Fruit fly (Drosophila melanogaster): ENCODE results near the gene CG9760.

CG9760 gene

DNA sequence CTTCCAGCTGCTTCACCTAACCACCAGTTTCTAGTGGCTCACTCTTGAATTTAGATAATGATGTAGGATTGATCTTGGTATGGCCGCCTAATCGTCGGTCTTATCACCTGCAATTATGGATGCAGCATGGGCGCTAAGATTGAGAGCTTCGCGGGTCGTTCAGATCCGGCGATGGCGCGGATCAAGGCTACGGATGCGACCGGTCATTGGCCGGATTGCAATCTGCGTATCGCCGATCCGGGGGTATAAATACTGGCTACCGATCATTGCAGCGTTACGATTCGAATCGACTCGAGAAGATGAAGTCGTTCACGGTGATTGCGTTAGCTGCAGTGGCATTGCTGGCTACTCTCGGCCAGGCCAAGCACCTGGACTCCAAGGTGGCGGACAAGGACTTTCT, 34.4 kb downstream of the CG9760 start, which contains the start of gene Lsp2:
Lsp2 (plus strand) TSS at position 283 of the 400 bp plus-strand sequence.
- TF ChIP-seq CG32121 (GFP tag; IDR thresholded peaks at IDR 0.05), result no peak
- TF ChIP-seq EcR (GFP tag; optimal IDR thresholded peaks at IDR 0.05), result peak; percentile 40

- no peak for TF ChIP-seq EcR (GFP tag; optimal IDR thresholded peaks at IDR 0.05)
- TF ChIP-seq CG32121 (GFP tag; IDR thresholded peaks at IDR 0.05), result no peak
- no peak for TF ChIP-seq Snoo (tag; optimal IDR thresholded peaks at IDR 0.05)
- no peak for TF ChIP-seq CG34367 (tag; optimal IDR thresholded peaks at IDR 0.05)
- TF ChIP-seq CG12605 (GFP tag; IDR thresholded peaks at IDR 0.05), result no peak
- no peak for TF ChIP-seq Pif1A (GFP tag; optimal IDR thresholded peaks at IDR 0.05)
- no peak for TF ChIP-seq CG14655 (GFP tag; optimal IDR thresholded peaks at IDR 0.05)
- TF ChIP-seq D1 (tag; optimal IDR thresholded peaks at IDR 0.05), result no peak
- no peak for TF ChIP-seq rn (GFP tag; IDR thresholded peaks at IDR 0.05)
- no peak for TF ChIP-seq Pif1B (GFP tag; optimal IDR thresholded peaks at IDR 0.05)
- no peak for TF ChIP-seq Ets98B (GFP tag; IDR thresholded peaks at IDR 0.05)
Measured at dm6 chr3L:12127294-12128029, 36.1 kb downstream of the CG9760 start, which contains the start of the genes Ir68b and CG34241. Gene Ir68b (minus strand): TSS chr3L:12127394. Gene CG34241 (plus strand): TSS chr3L:12127979.

DNA sequence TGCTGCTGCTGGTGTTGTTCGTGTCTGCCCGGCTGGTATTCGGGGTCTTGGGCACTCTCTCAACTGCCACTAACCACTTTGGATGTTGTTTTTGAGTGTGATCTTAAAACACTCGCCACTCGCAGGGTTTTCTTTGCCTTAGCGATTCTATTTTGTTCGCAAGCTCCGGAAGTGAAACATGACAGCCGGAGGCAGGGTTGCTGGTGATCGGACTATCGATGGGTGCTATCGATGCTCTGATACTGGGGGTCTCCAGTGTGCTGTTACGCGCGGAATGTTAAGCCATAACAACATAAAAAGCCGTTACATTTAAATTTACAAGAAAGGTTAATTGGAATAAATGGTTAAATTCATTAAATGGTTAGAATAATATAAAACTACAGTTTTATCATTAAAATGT, 38.6 kb downstream of the CG9760 start, which contains the start of gene yps:
yps (minus strand) TSS at position 176 of the 400 bp plus-strand sequence.
- no peak for TF ChIP-seq D1 (tag; optimal IDR thresholded peaks at IDR 0.05)
- peak; percentile 64 for TF ChIP-seq CG8159 (tag; optimal IDR thresholded peaks at IDR 0.05)
- TF ChIP-seq CG15710 (tag; optimal IDR thresholded peaks at IDR 0.05), result peak; percentile 65
- peak; percentile 94 for TF ChIP-seq CG4496 (GFP tag; IDR thresholded peaks at IDR 0.05)
- TF ChIP-seq gl (tag; optimal IDR thresholded peaks at IDR 0.05), result peak; percentile 75
- peak; percentile 79 for TF ChIP-seq CG34367 (tag; optimal IDR thresholded peaks at IDR 0.05)
- peak; percentile 76 for TF ChIP-seq Ets98B (GFP tag; IDR thresholded peaks at IDR 0.05)
- TF ChIP-seq CG8301 (tag; optimal IDR thresholded peaks at IDR 0.05), result peak; percentile 57
- peak; percentile 76 for TF ChIP-seq fd96Ca (GFP tag; IDR thresholded peaks at IDR 0.05)
- no peak for TF ChIP-seq EcR (GFP tag; optimal IDR thresholded peaks at IDR 0.05)
- TF ChIP-seq CG10348 (GFP tag; IDR thresholded peaks at IDR 0.05), result no peak
- TF ChIP-seq Pif1A (GFP tag; optimal IDR thresholded peaks at IDR 0.05), result peak; percentile 88
- TF ChIP-seq CG17806 (tag; optimal IDR thresholded peaks at IDR 0.05), result peak; percentile 56
- no peak for TF ChIP-seq rn (GFP tag; IDR thresholded peaks at IDR 0.05)
- peak; percentile 93 for TF ChIP-seq Snoo (tag; optimal IDR thresholded peaks at IDR 0.05)
- TF ChIP-seq CG13204 (GFP tag; optimal IDR thresholded peaks at IDR 0.05), result peak; percentile 81
- TF ChIP-seq CG14655 (GFP tag; optimal IDR thresholded peaks at IDR 0.05), result no peak
- peak; percentile 80 for TF ChIP-seq Pif1B (GFP tag; optimal IDR thresholded peaks at IDR 0.05)
- TF ChIP-seq CG9948 (tag; optimal IDR thresholded peaks at IDR 0.05), result peak; percentile 21
- TF ChIP-seq CG32121 (GFP tag; IDR thresholded peaks at IDR 0.05), result no peak
- peak; percentile 76 for TF ChIP-seq CG12605 (GFP tag; IDR thresholded peaks at IDR 0.05)

DNA sequence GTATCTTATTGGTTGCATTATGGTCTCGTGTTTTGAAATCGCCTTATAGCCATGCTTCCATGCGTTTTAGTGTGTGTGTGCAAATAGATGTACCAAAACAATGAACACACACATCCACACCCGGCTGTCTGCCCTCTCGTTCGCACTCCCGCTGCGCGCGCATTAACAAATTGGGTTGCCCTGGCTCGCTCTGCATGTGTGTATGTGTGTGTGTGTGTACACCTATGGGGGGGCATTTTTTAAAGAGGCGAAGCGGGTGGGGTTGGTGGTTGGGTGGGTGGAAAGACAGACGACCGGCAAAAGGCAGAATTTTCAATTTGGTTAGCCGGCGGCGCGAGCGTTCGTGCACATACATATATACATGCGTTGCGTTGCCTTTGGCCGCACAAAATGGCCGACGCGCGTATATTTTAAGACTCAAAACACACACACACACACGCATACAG, 39.4 kb downstream of the CG9760 start:
- TF ChIP-seq Ets98B (GFP tag; IDR thresholded peaks at IDR 0.05) (peak; percentile 57; the same call in 1 of the 2 replicates), CG15710 (tag; optimal IDR thresholded peaks at IDR 0.05) (peak; percentile 20), fd96Ca (GFP tag; IDR thresholded peaks at IDR 0.05) (peak; percentile 54; the same call in 1 of the 3 replicates), CG8301 (tag; optimal IDR thresholded peaks at IDR 0.05) (no peak), rn (GFP tag; IDR thresholded peaks at IDR 0.05) (no peak), CG10348 (GFP tag; IDR thresholded peaks at IDR 0.05) (no peak), CG12605 (GFP tag; IDR thresholded peaks at IDR 0.05) (0 out of 2 replicates have a peak, but pooled peaks have one; percentile 28), CG32121 (GFP tag; IDR thresholded peaks at IDR 0.05) (peak; percentile 64), EcR (GFP tag; optimal IDR thresholded peaks at IDR 0.05) (peak; percentile 50), CG8159 (tag; optimal IDR thresholded peaks at IDR 0.05) (peak; percentile 6), gl (tag; optimal IDR thresholded peaks at IDR 0.05) (peak; percentile 16), CG13204 (GFP tag; optimal IDR thresholded peaks at IDR 0.05) (peak; percentile 78), CG17806 (tag; optimal IDR thresholded peaks at IDR 0.05) (peak; percentile 3), CG34367 (tag; optimal IDR thresholded peaks at IDR 0.05) (peak; percentile 4)

DNA sequence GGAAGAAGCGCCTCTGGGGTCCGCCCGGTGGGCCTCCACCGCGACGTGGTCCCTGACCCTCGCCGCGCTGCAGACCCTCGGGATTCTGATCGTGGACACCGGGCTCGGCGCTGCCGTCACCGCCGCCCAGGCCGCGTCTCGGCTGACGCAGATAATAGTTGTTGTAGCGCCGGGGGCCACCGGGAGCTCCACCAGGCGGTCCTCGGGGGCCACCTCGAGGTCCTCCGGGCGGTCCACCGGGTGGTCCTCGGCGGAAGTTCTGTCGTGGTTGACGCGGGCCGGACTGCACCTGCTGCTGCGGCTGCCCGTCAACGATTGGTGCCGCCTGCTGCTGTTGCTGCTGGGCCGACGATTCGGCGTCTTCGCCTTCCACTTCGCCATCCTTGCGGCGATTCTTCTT, 40.6 kb downstream of the CG9760 start:
- TF ChIP-seq EcR (GFP tag; optimal IDR thresholded peaks at IDR 0.05) (no peak), CG10348 (GFP tag; IDR thresholded peaks at IDR 0.05) (no peak), rn (GFP tag; IDR thresholded peaks at IDR 0.05) (no peak)

DNA sequence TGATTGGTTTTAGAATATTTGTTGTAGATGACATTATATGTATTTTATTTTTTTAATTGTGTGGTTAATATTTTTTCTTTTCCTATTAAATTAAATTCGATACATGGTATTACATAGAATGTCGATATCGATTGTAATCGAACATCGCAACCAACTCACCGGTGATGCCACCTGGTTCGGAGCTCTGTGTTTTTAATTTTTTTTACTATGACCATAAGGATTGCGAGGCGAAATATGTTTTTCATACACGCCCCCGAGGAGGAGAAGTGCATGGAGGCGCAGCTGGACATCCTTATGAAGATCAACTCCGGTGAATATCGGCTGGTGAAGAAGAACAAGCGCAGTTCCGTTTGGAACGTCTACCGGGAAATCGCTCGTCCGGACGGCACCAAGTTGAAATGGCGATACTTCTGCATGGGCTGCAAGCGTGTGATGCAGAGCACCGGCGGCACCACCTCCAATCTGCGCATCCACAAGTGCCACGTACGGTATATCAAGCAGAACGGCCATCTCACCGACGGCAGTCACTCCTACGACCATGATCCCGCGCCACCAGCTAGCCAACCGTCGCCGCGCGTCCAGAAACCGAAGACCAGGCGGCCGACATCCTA, 43.6 kb downstream of the CG9760 start, which contains the start of gene CG11560:
CG11560 (plus strand) TSS at position 145 of the 611 bp plus-strand sequence.
- TF ChIP-seq CG9948 (tag; optimal IDR thresholded peaks at IDR 0.05) (no peak), CG14655 (GFP tag; optimal IDR thresholded peaks at IDR 0.05) (no peak), rn (GFP tag; IDR thresholded peaks at IDR 0.05) (no peak), Pif1A (GFP tag; optimal IDR thresholded peaks at IDR 0.05) (no peak), CG8159 (tag; optimal IDR thresholded peaks at IDR 0.05) (no peak), Ets98B (GFP tag; IDR thresholded peaks at IDR 0.05) (no peak), fd96Ca (GFP tag; IDR thresholded peaks at IDR 0.05) (no peak), CG8301 (tag; optimal IDR thresholded peaks at IDR 0.05) (no peak), EcR (GFP tag; optimal IDR thresholded peaks at IDR 0.05) (no peak), CG10348 (GFP tag; IDR thresholded peaks at IDR 0.05) (no peak), CG15710 (tag; optimal IDR thresholded peaks at IDR 0.05) (no peak), CG13204 (GFP tag; optimal IDR thresholded peaks at IDR 0.05) (no peak), CG4496 (GFP tag; IDR thresholded peaks at IDR 0.05) (no peak), CG34367 (tag; optimal IDR thresholded peaks at IDR 0.05) (no peak), D1 (tag; optimal IDR thresholded peaks at IDR 0.05) (no peak), Snoo (tag; optimal IDR thresholded peaks at IDR 0.05) (no peak), CG32121 (GFP tag; IDR thresholded peaks at IDR 0.05) (no peak), gl (tag; optimal IDR thresholded peaks at IDR 0.05) (no peak), CG17806 (tag; optimal IDR thresholded peaks at IDR 0.05) (no peak)
